Worm (Caenorhabditis elegans): ENCODE measurements around the gene dss-1.
A peak's percentile ranks its signal among the peaks of the same experiment; 100 is the strongest.

dss-1 gene

DNA sequence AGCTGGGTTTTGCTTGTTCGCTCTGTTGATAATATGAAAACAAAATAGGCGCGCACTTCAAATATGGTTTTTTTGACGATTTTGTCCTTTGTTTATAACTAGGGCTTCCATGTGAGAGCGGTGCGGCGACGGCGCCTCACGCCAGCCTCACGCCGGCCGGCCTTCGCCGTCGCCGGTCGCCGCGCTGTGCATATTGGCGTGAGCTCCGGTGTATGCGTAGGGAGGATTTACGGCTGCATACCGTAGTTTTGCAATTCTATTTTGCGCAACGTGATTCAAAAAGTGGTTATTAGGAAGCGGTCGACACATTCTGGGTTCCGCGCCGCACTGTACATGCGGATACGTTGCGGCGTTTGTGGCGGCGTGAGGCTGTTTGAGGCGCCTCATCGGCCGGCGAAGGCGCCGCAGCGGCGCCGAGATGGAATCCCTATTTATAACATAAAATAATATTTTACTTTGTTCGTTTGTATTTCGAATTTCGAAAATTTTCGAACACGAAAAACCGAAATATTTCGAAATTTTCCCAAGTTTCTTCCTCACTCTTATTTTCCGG, 18.1 kb upstream of the dss-1 start:
- no peak for TF ChIP-seq sea-2 (GFP tag; optimal IDR thresholded peaks at IDR 0.05)
- TF ChIP-seq mml-1 (tag; optimal IDR thresholded peaks at IDR 0.05), result no peak
- TF ChIP-seq pha-4 (tag; optimal IDR thresholded peaks at IDR 0.05), result no peak
- TF ChIP-seq nhr-28 (tag; optimal IDR thresholded peaks at IDR 0.05), result no peak
- TF ChIP-seq ama-1 (optimal IDR thresholded peaks at IDR 0.05), result no peak
- no peak for TF ChIP-seq R02D3.7 (tag; optimal IDR thresholded peaks at IDR 0.05)
- TF ChIP-seq snpc-4 (tag; optimal IDR thresholded peaks at IDR 0.05), result no peak
- TF ChIP-seq pqm-1 (tag; optimal IDR thresholded peaks at IDR 0.05), result no peak
- TF ChIP-seq elt-2 (tag; optimal IDR thresholded peaks at IDR 0.05), result no peak
- TF ChIP-seq ceh-16 (tag; optimal IDR thresholded peaks at IDR 0.05), result no peak
- no peak for TF ChIP-seq nhr-11 (tag; optimal IDR thresholded peaks at IDR 0.05)
- no peak for TF ChIP-seq fkh-2 (tag; optimal IDR thresholded peaks at IDR 0.05)
- no peak for TF ChIP-seq ceh-28 (tag; optimal IDR thresholded peaks at IDR 0.05)
- TF ChIP-seq nhr-77 (tag; optimal IDR thresholded peaks at IDR 0.05), result no peak
- no peak for TF ChIP-seq fos-1 (tag; optimal IDR thresholded peaks at IDR 0.05)
- TF ChIP-seq nhr-43 (tag; optimal IDR thresholded peaks at IDR 0.05; ENCODE audit: poor library complexity, severe bottlenecking), result no peak
- no peak for TF ChIP-seq ztf-4 (tag; optimal IDR thresholded peaks at IDR 0.05)

DNA sequence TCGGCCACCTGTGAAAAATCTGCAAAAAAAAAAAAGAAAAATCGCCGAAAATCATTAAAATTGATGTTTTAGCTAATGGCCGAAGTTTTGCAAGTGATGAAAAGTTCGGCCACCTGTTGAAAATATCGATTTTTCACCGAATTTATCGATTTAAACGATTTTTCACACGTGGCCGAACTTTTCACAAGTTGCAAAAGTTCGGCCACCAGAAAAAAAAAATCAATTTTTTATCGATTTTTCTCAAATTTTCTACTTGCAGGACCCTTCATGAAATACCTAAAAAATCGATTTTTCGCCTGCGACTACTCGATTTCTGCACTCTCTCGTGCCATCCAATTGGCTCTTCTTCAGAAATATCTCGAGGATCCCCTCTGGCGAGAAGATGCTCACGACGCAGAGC, 14.5 kb upstream of the dss-1 start:
- TF ChIP-seq jun-1 (tag; optimal IDR thresholded peaks at IDR 0.05) (no peak), ceh-28 (tag; optimal IDR thresholded peaks at IDR 0.05) (peak; percentile 62)

ce11 chrIII:1207852-1208251, 11.8 kb upstream of the dss-1 start, which contains the start of gene orc-3:
TSS of gene orc-3 (plus strand) at chrIII:1208133.
- TF ChIP-seq snpc-4 (tag; optimal IDR thresholded peaks at IDR 0.05) (no peak), lin-39 (tag; optimal IDR thresholded peaks at IDR 0.05) (no peak), nhr-25 (tag; optimal IDR thresholded peaks at IDR 0.05) (peak; percentile 9), nhr-77 (tag; optimal IDR thresholded peaks at IDR 0.05) (no peak), egl-27 (tag; optimal IDR thresholded peaks at IDR 0.05) (no peak), hmg-11 (tag; optimal IDR thresholded peaks at IDR 0.05) (peak; percentile 24), lin-15B (tag; optimal IDR thresholded peaks at IDR 0.05) (peak; percentile 67), egl-5 (tag; optimal IDR thresholded peaks at IDR 0.05) (peak; percentile 61), elt-2 (tag; optimal IDR thresholded peaks at IDR 0.05) (no peak), aly-2 (tag; optimal IDR thresholded peaks at IDR 0.05) (no peak), sea-2 (GFP tag; optimal IDR thresholded peaks at IDR 0.05) (no peak), pha-4 (tag; optimal IDR thresholded peaks at IDR 0.05) (peak; percentile 32), fos-1 (tag; optimal IDR thresholded peaks at IDR 0.05) (no peak), nfya-1 (tag; optimal IDR thresholded peaks at IDR 0.05; ENCODE audit: insufficient read depth) (peak; percentile 6)

ce11 chrIII:1207027-1207426, 10.9 kb upstream of the dss-1 start:
- TF ChIP-seq mml-1 (tag; optimal IDR thresholded peaks at IDR 0.05) (no peak), ceh-28 (tag; optimal IDR thresholded peaks at IDR 0.05) (peak; percentile 83)

DNA sequence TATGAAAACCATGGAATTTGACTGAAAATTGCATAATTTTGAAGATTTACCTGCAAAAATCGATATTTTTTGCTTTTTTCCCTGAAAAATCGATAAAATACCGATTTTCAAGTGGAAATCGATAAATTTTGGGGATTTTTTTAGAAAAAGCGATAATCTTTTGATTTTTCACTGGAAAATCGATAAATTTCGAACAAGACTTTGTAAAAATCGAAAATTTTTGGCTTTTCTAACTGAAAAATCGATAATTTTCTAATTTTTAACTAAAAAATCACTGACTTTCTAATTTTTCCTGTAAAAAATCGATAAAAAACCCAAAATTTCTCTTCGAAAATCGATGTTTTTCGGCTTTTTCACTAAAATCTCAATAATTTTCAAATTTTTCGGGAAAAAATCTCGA, 10.2 kb upstream of the dss-1 start:
- TF ChIP-seq ceh-28 (tag; optimal IDR thresholded peaks at IDR 0.05), result peak; percentile 81
- no peak for TF ChIP-seq nhr-25 (tag; optimal IDR thresholded peaks at IDR 0.05)

- TF ChIP-seq nhr-43 (tag; optimal IDR thresholded peaks at IDR 0.05; ENCODE audit: poor library complexity, severe bottlenecking) (no peak), fkh-10 (GFP tag; optimal IDR thresholded peaks at IDR 0.05) (no peak), nhr-23 (tag; optimal IDR thresholded peaks at IDR 0.05) (no peak), lin-15B (tag; optimal IDR thresholded peaks at IDR 0.05) (no peak), ceh-16 (tag; optimal IDR thresholded peaks at IDR 0.05) (no peak), lsy-12 (tag; optimal IDR thresholded peaks at IDR 0.05) (no peak), unc-62 (GFP tag; optimal IDR thresholded peaks at IDR 0.05) (no peak), aly-2 (tag; optimal IDR thresholded peaks at IDR 0.05) (no peak), nhr-77 (tag; optimal IDR thresholded peaks at IDR 0.05) (no peak), nhr-76 (tag; optimal IDR thresholded peaks at IDR 0.05) (no peak), R02D3.7 (tag; optimal IDR thresholded peaks at IDR 0.05) (no peak), fkh-2 (tag; optimal IDR thresholded peaks at IDR 0.05) (no peak)
Observed at ce11 chrIII:1205421-1205820, 9.3 kb upstream of the dss-1 start.

Measured in whole organism, L3 larva.